Worm (Caenorhabditis elegans) whole organism, young adult: Measurements from ENCODE around the gene sdhd-1.
A peak's percentile ranks its signal among the peaks of the same experiment; 100 is the strongest.

Experiments used
- B0019.2 ChIP-seq: fragments of 200-800 bp; sonication (Bioruptor generic); conservative IDR thresholded peaks from 2 replicates; pipeline ENCODE4 v1.3.6; 2022; ENCODE audit warnings: missing genetic modification reagents, missing genetic modification characterization, missing compliant biosample characterization
- B0261.1 ChIP-seq: sonication (generic microtip); optimal IDR thresholded peaks from 2 replicates; lab custom pipeline; 2016; ENCODE audit warnings: mild to moderate bottlenecking, missing genetic modification characterization, moderate library complexity, missing compliant biosample characterization
- D2030.7 ChIP-seq: fragments of 200-800 bp; sonication (Bioruptor generic); IDR thresholded peaks from 2 replicates; pipeline ENCODE4 v1.3.6; 2022; ENCODE audit warnings: missing genetic modification reagents, missing genetic modification characterization, missing compliant biosample characterization
- F23B12.7 ChIP-seq: sonication (generic microtip); optimal IDR thresholded peaks from 2 replicates; lab custom pipeline; 2017; ENCODE audit warnings: missing genetic modification characterization, mild to moderate bottlenecking, missing compliant biosample characterization, antibody characterized with exemption, moderate library complexity; ENCODE audit not compliant: insufficient read depth
- F33H1.4 ChIP-seq: fragments of 200-800 bp; sonication (Bioruptor generic); IDR thresholded peaks from 2 replicates; pipeline ENCODE4 v1.3.6; 2022; ENCODE audit warnings: missing genetic modification reagents, missing genetic modification characterization, missing compliant biosample characterization
- F37B4.10 ChIP-seq: fragments of 200-800 bp; sonication (Bioruptor generic); IDR thresholded peaks from 2 replicates; pipeline ENCODE4 v1.3.6; 2022; ENCODE audit warnings: missing genetic modification characterization, missing compliant biosample characterization
- F39B2.1 ChIP-seq: fragments of 200-800 bp; sonication (Bioruptor generic); IDR thresholded peaks from 2 replicates; pipeline ENCODE4 v1.3.6; 2022; ENCODE audit warnings: missing genetic modification reagents, missing genetic modification characterization, missing compliant biosample characterization
- F52B5.7 ChIP-seq: sonication (generic microtip); optimal IDR thresholded peaks from 2 replicates; lab custom pipeline; 2016; ENCODE audit warnings: mild to moderate bottlenecking, missing genetic modification characterization, missing compliant biosample characterization
- F55B11.4 ChIP-seq: sonication (generic microtip); optimal IDR thresholded peaks from 2 replicates; lab custom pipeline; 2016; ENCODE audit warnings: missing compliant biosample characterization, missing genetic modification characterization, borderline replicate concordance; ENCODE audit not compliant: insufficient read depth
- F57A8.1 ChIP-seq: fragments of 200-800 bp; sonication (Bioruptor generic); optimal IDR thresholded peaks from 2 replicates; lab custom pipeline; 2018; ENCODE audit warnings: mild to moderate bottlenecking, missing genetic modification characterization, moderate library complexity, missing compliant biosample characterization
- Y53F4B.3 ChIP-seq: fragments of 200-800 bp; sonication (Bioruptor generic); IDR thresholded peaks from 2 replicates; pipeline ENCODE4 v1.3.6; 2022; ENCODE audit warnings: missing genetic modification reagents, missing genetic modification characterization, missing compliant biosample characterization
- Y95B8A.8 ChIP-seq: fragments of 200-800 bp; sonication (Bioruptor generic); IDR thresholded peaks from 2 replicates; pipeline ENCODE4 v1.3.6; 2022; ENCODE audit warnings: missing genetic modification reagents, missing genetic modification characterization, missing compliant biosample characterization
- aptf-2 ChIP-seq: fragments of 200-800 bp; sonication (Bioruptor generic); conservative IDR thresholded peaks from 2 replicates; pipeline ENCODE4 v1.3.6; 2022; ENCODE audit warnings: missing genetic modification reagents, missing genetic modification characterization, missing compliant biosample characterization
- athp-1 ChIP-seq: sonication (generic microtip); optimal IDR thresholded peaks from 2 replicates; lab custom pipeline; 2017; ENCODE audit warnings: mild to moderate bottlenecking, missing genetic modification characterization, missing compliant biosample characterization
- attf-3 ChIP-seq: fragments of 200-800 bp; sonication (Bioruptor generic); conservative IDR thresholded peaks from 2 replicates; pipeline ENCODE4 v1.3.6; 2022; ENCODE audit warnings: missing genetic modification reagents, missing genetic modification characterization, missing compliant biosample characterization
- ccch-3 ChIP-seq: fragments of 200-800 bp; sonication (Bioruptor generic); optimal IDR thresholded peaks from 2 replicates; lab custom pipeline; 2018; ENCODE audit warnings: mild to moderate bottlenecking, missing genetic modification characterization, missing compliant biosample characterization
- ceh-100 ChIP-seq: fragments of 200-800 bp; sonication (Bioruptor generic); IDR thresholded peaks from 2 replicates; pipeline ENCODE4 v1.3.6; 2022; ENCODE audit warnings: missing genetic modification reagents, missing genetic modification characterization, missing compliant biosample characterization
- ceh-79 ChIP-seq: sonication (generic microtip); optimal IDR thresholded peaks from 2 replicates; lab custom pipeline; 2017; ENCODE audit warnings: mild to moderate bottlenecking, missing genetic modification characterization, missing compliant biosample characterization
- ceh-91 ChIP-seq: fragments of 200-800 bp; sonication (Bioruptor generic); IDR thresholded peaks from 2 replicates; pipeline ENCODE4 v1.3.6; 2022; ENCODE audit warnings: missing genetic modification reagents, missing genetic modification characterization, missing compliant biosample characterization
- dox-1 ChIP-seq: fragments of 200-800 bp; sonication (Bioruptor generic); IDR thresholded peaks from 2 replicates; pipeline ENCODE4 v1.3.6; 2022; ENCODE audit warnings: missing genetic modification reagents, missing genetic modification characterization, missing compliant biosample characterization
- dpff-1 ChIP-seq: sonication (generic microtip); optimal IDR thresholded peaks from 2 replicates; lab custom pipeline; 2017; ENCODE audit warnings: mild to moderate bottlenecking, missing genetic modification characterization, missing compliant biosample characterization
- efl-1 ChIP-seq: fragments of 150-350 bp; optimal IDR thresholded peaks from 2 replicates; lab custom pipeline; 2014; ENCODE audit warnings: missing biosample characterization, missing genetic modification reagents, missing genetic modification characterization
- ekl-4 ChIP-seq: fragments of 200-800 bp; sonication (Bioruptor generic); IDR thresholded peaks from 2 replicates; pipeline ENCODE4 v1.3.6; 2022; ENCODE audit warnings: missing genetic modification reagents, missing genetic modification characterization, missing compliant biosample characterization
- fkh-3 ChIP-seq: sonication (generic microtip); optimal IDR thresholded peaks from 2 replicates; lab custom pipeline; 2016; ENCODE audit warnings: mild to moderate bottlenecking, missing genetic modification characterization, missing compliant biosample characterization
- him-1 ChIP-seq: sonication (generic microtip); optimal IDR thresholded peaks from 2 replicates; lab custom pipeline; 2016; ENCODE audit warnings: missing genotype, missing genetic modification reagents, missing genetic modification characterization, missing compliant biosample characterization
- hlh-26 ChIP-seq: fragments of 200-800 bp; sonication (Bioruptor generic); conservative IDR thresholded peaks from 2 replicates; pipeline ENCODE4 v1.3.6; 2022; ENCODE audit warnings: missing genetic modification reagents, missing genetic modification characterization, missing compliant biosample characterization
- hrde-1 ChIP-seq: sonication (generic microtip); optimal IDR thresholded peaks from 2 replicates; lab custom pipeline; 2016; ENCODE audit warnings: missing genetic modification characterization, mild to moderate bottlenecking, missing compliant biosample characterization, moderate library complexity, missing genotype, missing genetic modification reagents, borderline replicate concordance
- hsf-1 ChIP-seq: fragments of 200-800 bp; sonication (Bioruptor generic); IDR thresholded peaks from 2 replicates; pipeline ENCODE4 v1.3.6; 2022; ENCODE audit warnings: missing genetic modification reagents, missing genetic modification characterization, missing compliant biosample characterization
- let-607 ChIP-seq, 2 experiments: fragments of 200-800 bp in 1 of 2; sonication (Bioruptor generic) in 1 of 2; sonication (generic microtip) in 1 of 2; optimal IDR thresholded peaks; 2 replicates each; lab custom pipeline; 2016 to 2018; ENCODE audit warnings: mild to moderate bottlenecking in 2 of 2, missing compliant biosample characterization in 2 of 2, missing genetic modification characterization in 2 of 2, moderate library complexity in 2 of 2, missing genotype in 1 of 2
- lin-54 ChIP-seq: fragments of 200-800 bp; sonication (Bioruptor generic); optimal IDR thresholded peaks from 2 replicates; lab custom pipeline; 2018; ENCODE audit warnings: mild to moderate bottlenecking, missing genetic modification characterization, missing compliant biosample characterization
- lir-1 ChIP-seq: fragments of 200-800 bp; sonication (Bioruptor generic); conservative IDR thresholded peaks from 2 replicates; pipeline ENCODE4 v1.3.6; 2022; ENCODE audit warnings: missing genetic modification reagents, missing genetic modification characterization, missing compliant biosample characterization
- lsl-1 ChIP-seq: fragments of 200-800 bp; sonication (Bioruptor generic); optimal IDR thresholded peaks from 2 replicates; lab custom pipeline; 2018; ENCODE audit warnings: mild to moderate bottlenecking, missing genetic modification characterization, moderate library complexity, missing compliant biosample characterization
- madf-3 ChIP-seq: fragments of 200-800 bp; sonication (Bioruptor generic); IDR thresholded peaks from 2 replicates; pipeline ENCODE4 v1.3.6; 2022; ENCODE audit warnings: missing genetic modification reagents, missing genetic modification characterization, missing compliant biosample characterization
- madf-6 ChIP-seq: fragments of 200-800 bp; sonication (Bioruptor generic); IDR thresholded peaks from 2 replicates; pipeline ENCODE4 v1.3.6; 2022; ENCODE audit warnings: missing genetic modification reagents, missing genetic modification characterization, missing compliant biosample characterization
- madf-8 ChIP-seq: fragments of 200-800 bp; sonication (Bioruptor generic); conservative IDR thresholded peaks from 2 replicates; pipeline ENCODE4 v1.3.6; 2022; ENCODE audit warnings: missing genetic modification reagents, missing genetic modification characterization, missing compliant biosample characterization
- mcd-1 ChIP-seq: fragments of 200-800 bp; sonication (Bioruptor generic); IDR thresholded peaks from 2 replicates; pipeline ENCODE4 v1.3.6; 2022; ENCODE audit warnings: missing genetic modification reagents, missing genetic modification characterization, missing compliant biosample characterization
- pbrm-1 ChIP-seq: fragments of 200-800 bp; sonication (Bioruptor generic); IDR thresholded peaks from 2 replicates; pipeline ENCODE4 v1.3.6; 2022; ENCODE audit warnings: missing genetic modification reagents, missing genetic modification characterization, missing compliant biosample characterization
- snpc-1.1 ChIP-seq: sonication (generic microtip); optimal IDR thresholded peaks from 2 replicates; lab custom pipeline; 2017; ENCODE audit warnings: missing genetic modification characterization, mild to moderate bottlenecking, missing compliant biosample characterization, antibody characterized with exemption, moderate library complexity, missing genotype, missing genetic modification reagents; ENCODE audit not compliant: insufficient read depth
- snpc-3.4 ChIP-seq: sonication (generic microtip); optimal IDR thresholded peaks from 2 replicates; lab custom pipeline; 2017; ENCODE audit warnings: missing genetic modification characterization, mild to moderate bottlenecking, missing compliant biosample characterization, antibody characterized with exemption, moderate library complexity, missing genotype, missing genetic modification reagents
- snpc-4 ChIP-seq, 5 experiments: fragments of 150-350 bp in 1 of 5; sonication (generic microtip) in 4 of 5; optimal IDR thresholded peaks; 2 replicates each; lab custom pipeline; 2014 to 2018; ENCODE audit warnings: missing genetic modification characterization in 5 of 5, missing biosample characterization in 3 of 5, antibody characterized with exemption in 2 of 5, mild to moderate bottlenecking in 2 of 5, missing compliant biosample characterization in 2 of 5, missing genotype in 2 of 5, moderate library complexity in 2 of 5, missing genetic modification reagents in 1 of 5
- tbp1 ChIP-seq: fragments of 200-800 bp; sonication (Bioruptor generic); optimal IDR thresholded peaks from 2 replicates; lab custom pipeline; 2018; ENCODE audit warnings: mild to moderate bottlenecking, missing genetic modification characterization, missing compliant biosample characterization
- tlf-1 ChIP-seq: fragments of 200-800 bp; sonication (Bioruptor generic); optimal IDR thresholded peaks from 2 replicates; lab custom pipeline; 2018; ENCODE audit warnings: mild to moderate bottlenecking, missing genetic modification characterization, missing compliant biosample characterization
- xnd-1 ChIP-seq: sonication (generic microtip); optimal IDR thresholded peaks from 2 replicates; lab custom pipeline; 2016; ENCODE audit warnings: missing genotype, missing genetic modification reagents, missing genetic modification characterization, missing compliant biosample characterization
- ztf-3 ChIP-seq: fragments of 200-800 bp; sonication (Bioruptor generic); optimal IDR thresholded peaks from 2 replicates; lab custom pipeline; 2018; ENCODE audit warnings: mild to moderate bottlenecking, missing genetic modification characterization, missing compliant biosample characterization
- ztf-6 ChIP-seq: fragments of 200-800 bp; sonication (Bioruptor generic); IDR thresholded peaks from 2 replicates; pipeline ENCODE4 v1.3.6; 2022; ENCODE audit warnings: missing genetic modification reagents, missing genetic modification characterization, missing compliant biosample characterization

The sdhd-1 gene

ce11 chrII:11052526-11052925 lies 2.8 kb upstream of the sdhd-1 start:
- TF ChIP-seq fkh-3 (tag; lab: Kevin White, UChicago), result no peak
- no peak for TF ChIP-seq Y95B8A.8
- TF ChIP-seq hlh-26 (GFP tag; lab: Robert Waterston, UW), result no peak
- TF ChIP-seq F37B4.10 (GFP tag; lab: Robert Waterston, UW), result no peak
- no peak for TF ChIP-seq let-607 (tag; optimal IDR thresholded peaks at IDR 0.05; lab: Kevin White, UChicago)
- no peak for TF ChIP-seq F57A8.1
- no peak for TF ChIP-seq hrde-1 (tag; lab: Kevin White, UChicago)
- no peak for TF ChIP-seq ccch-3 (GFP tag; lab: Kevin White, UChicago)
- TF ChIP-seq B0261.1, result no peak
- no peak for TF ChIP-seq F23B12.7
- no peak for TF ChIP-seq dpff-1 (tag; lab: Kevin White, UChicago)
- no peak for TF ChIP-seq snpc-4 (GFP tag; optimal IDR thresholded peaks at IDR 0.05; lab: Kevin White, UChicago)
- no peak for TF ChIP-seq snpc-4 (tag; optimal IDR thresholded peaks at IDR 0.05; lab: Kevin White, UChicago)
- no peak for TF ChIP-seq him-1 (tag; lab: Kevin White, UChicago)
- TF ChIP-seq ztf-6 (GFP tag; lab: Robert Waterston, UW), result no peak
- TF ChIP-seq aptf-2 (GFP tag; lab: Robert Waterston, UW), result no peak
- no peak for TF ChIP-seq Y53F4B.3 (GFP tag; lab: Robert Waterston, UW)
- no peak for TF ChIP-seq madf-6 (GFP tag; lab: Robert Waterston, UW)

ce11 chrII:11050678-11051077 lies 965 bp upstream of the sdhd-1 start:
- TF ChIP-seq D2030.7 (GFP tag; lab: Robert Waterston, UW) (peak; percentile 84), F52B5.7 (tag; lab: Kevin White, UChicago) (no peak), mcd-1 (peak; percentile 61; the same call in 1 of the 2 replicates), efl-1 (GFP tag; lab: Kevin White, UChicago) (peak; percentile 71), lsl-1 (GFP tag; lab: Kevin White, UChicago) (peak; percentile 99), F55B11.4 (tag; lab: Kevin White, UChicago) (no peak), dox-1 (GFP tag; lab: Robert Waterston, UW) (peak; percentile 53; the same call in 1 of the 2 replicates), Y53F4B.3 (GFP tag; lab: Robert Waterston, UW) (no peak), madf-6 (GFP tag; lab: Robert Waterston, UW) (peak; percentile 98), attf-3 (peak; percentile 45; the same call in 1 of the 2 replicates), ceh-91 (GFP tag; lab: Robert Waterston, UW) (peak; percentile 88), ceh-79 (tag; lab: Kevin White, UChicago) (no peak), ceh-100 (GFP tag; lab: Robert Waterston, UW) (peak; percentile 60), lin-54 (GFP tag; lab: Kevin White, UChicago) (peak; percentile 75), pbrm-1 (GFP tag; lab: Robert Waterston, UW) (0 out of 2 replicates have a peak, but pooled peaks have one; percentile 9), F33H1.4 (peak; percentile 94), ztf-3 (no peak), madf-3 (GFP tag; lab: Robert Waterston, UW) (peak; percentile 58; the same call in 1 of the 2 replicates), hsf-1 (0 out of 2 replicates have a peak, but pooled peaks have one; percentile 25), madf-8 (GFP tag; lab: Robert Waterston, UW) (peak; percentile 94), F23B12.7 (no peak), tbp1 (GFP tag; lab: Kevin White, UChicago) (peak; percentile 27), snpc-1.1 (peak; percentile 37), tlf-1 (peak; percentile 21), lir-1 (no peak), snpc-3.4 (tag; lab: Kevin White, UChicago) (peak; percentile 63), athp-1 (peak; percentile 66), F39B2.1 (GFP tag; lab: Robert Waterston, UW) (peak; percentile 19; the same call in 1 of the 2 replicates), xnd-1 (tag; lab: Kevin White, UChicago) (peak; percentile 89), B0019.2 (GFP tag; lab: Robert Waterston, UW) (peak; percentile 82), ekl-4 (GFP tag; lab: Robert Waterston, UW) (0 out of 2 replicates have a peak, but pooled peaks have one; percentile 41)
